Fruit fly (Drosophila melanogaster): ENCODE results near the gene CG7290.

Gene CG7290

DNA sequence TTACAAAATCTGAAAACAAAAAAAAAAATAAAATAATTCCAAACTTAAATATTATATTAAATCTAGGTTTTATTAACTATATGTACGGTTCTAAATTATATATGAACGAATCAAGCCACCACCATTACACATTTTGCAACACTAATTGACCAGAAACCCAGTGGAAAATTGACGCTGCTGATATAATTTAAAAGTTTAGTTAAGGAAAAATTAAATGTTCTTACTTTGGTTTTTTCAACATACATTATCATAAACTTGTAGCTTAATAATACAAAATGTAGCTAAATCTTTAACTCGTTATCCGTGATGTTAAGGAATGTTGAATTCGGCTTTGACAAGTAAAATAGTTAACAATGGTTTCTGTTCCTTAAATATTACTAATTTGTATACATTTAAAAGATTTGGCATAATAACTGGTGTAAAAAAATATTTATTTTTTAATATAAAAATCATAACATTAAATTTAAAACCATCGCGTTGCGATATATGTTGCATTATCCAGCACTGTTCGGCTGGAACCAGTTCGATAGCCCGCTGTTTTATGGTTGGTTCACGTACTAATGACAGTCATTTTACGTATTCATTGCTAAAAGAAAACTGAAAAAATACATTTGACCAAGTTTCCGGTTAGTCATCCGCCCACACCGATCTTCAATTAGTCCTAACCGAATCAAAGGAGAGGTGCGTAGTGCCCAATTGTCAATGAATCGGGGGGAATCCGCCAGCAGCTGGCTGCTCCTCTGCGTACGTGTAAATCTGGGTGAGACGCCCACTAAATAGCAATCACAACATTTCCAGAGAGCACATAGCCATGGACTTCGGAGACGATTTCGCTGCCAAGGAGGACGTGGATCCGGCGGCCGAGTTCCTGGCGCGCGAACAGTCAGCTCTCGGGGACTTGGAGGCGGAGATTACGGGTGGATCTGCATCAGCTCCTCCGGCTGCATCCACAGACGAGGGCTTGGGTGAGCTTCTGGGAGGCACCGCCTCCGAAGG lies 36.4 kb upstream of the CG7290 start (continued):
- TF ChIP-seq chn (GFP tag; optimal IDR thresholded peaks at IDR 0.05) (no peak), CG4424 (GFP tag; optimal IDR thresholded peaks at IDR 0.05) (peak; percentile 62), CG12659 (GFP tag; optimal IDR thresholded peaks at IDR 0.05) (peak; percentile 72), CG13123 (GFP tag; optimal IDR thresholded peaks at IDR 0.05) (peak; percentile 4), NfI (GFP tag; optimal IDR thresholded peaks at IDR 0.05) (peak; percentile 71), lov (optimal IDR thresholded peaks at IDR 0.05) (no peak), lov (GFP tag; IDR thresholded peaks at IDR 0.05) (0 out of 3 replicates have a peak, but pooled peaks have one; percentile 42), gsb (GFP tag; IDR thresholded peaks at IDR 0.05) (0 out of 2 replicates have a peak, but pooled peaks have one; percentile 5), CG11247 (GFP tag; IDR thresholded peaks at IDR 0.05) (peak; percentile 60), Rx (GFP tag; IDR thresholded peaks at IDR 0.05) (0 out of 2 replicates have a peak, but pooled peaks have one; percentile 23), CG1529 (GFP tag; optimal IDR thresholded peaks at IDR 0.05) (peak; percentile 3), D19B (GFP tag; optimal IDR thresholded peaks at IDR 0.05) (peak; percentile 44), cg (GFP tag; optimal IDR thresholded peaks at IDR 0.05) (no peak), CG4282 (GFP tag; optimal IDR thresholded peaks at IDR 0.05) (no peak), CG8944 (GFP tag; optimal IDR thresholded peaks at IDR 0.05) (peak; percentile 11), CG18619 (GFP tag; optimal IDR thresholded peaks at IDR 0.05) (peak; percentile 53), sc (optimal IDR thresholded peaks at IDR 0.05) (no peak), sc (GFP tag; optimal IDR thresholded peaks at IDR 0.05) (peak; percentile 34), CG33557 (GFP tag; optimal IDR thresholded peaks at IDR 0.05) (peak; percentile 39), CG33213 (GFP tag; optimal IDR thresholded peaks at IDR 0.05) (no peak), az2 (GFP tag; optimal IDR thresholded peaks at IDR 0.05) (peak; percentile 27), Hey (tag; optimal IDR thresholded peaks at IDR 0.05) (no peak), CG3838 (GFP tag; optimal IDR thresholded peaks at IDR 0.05) (no peak), dmrt11E (tag; optimal IDR thresholded peaks at IDR 0.05) (peak; percentile 30), cato (GFP tag; optimal IDR thresholded peaks at IDR 0.05; ENCODE audit: borderline replicate concordance) (no peak), CG32532 (GFP tag; IDR thresholded peaks at IDR 0.05) (peak; percentile 46), CG14965 (GFP tag; optimal IDR thresholded peaks at IDR 0.05; ENCODE audit: borderline replicate concordance) (no peak), CG34422 (GFP tag; IDR thresholded peaks at IDR 0.05) (peak; percentile 80), B-H1 (GFP tag; IDR thresholded peaks at IDR 0.05) (no peak; the same call in 1 of the 3 replicates), E2f2 (GFP tag; IDR thresholded peaks at IDR 0.05) (peak; percentile 39; the same call in 1 of the 2 replicates), Max (GFP tag; optimal IDR thresholded peaks at IDR 0.05) (peak; percentile 33), Oli (tag; optimal IDR thresholded peaks at IDR 0.05) (peak; percentile 58), Nf-YA (GFP tag; IDR thresholded peaks at IDR 0.05) (0 out of 2 replicates have a peak, but pooled peaks have one; percentile 5), CG8765 (GFP tag; IDR thresholded peaks at IDR 0.05) (peak; percentile 47; the same call in 1 of the 2 replicates), NK7.1 (GFP tag; optimal IDR thresholded peaks at IDR 0.05) (no peak)

DNA sequence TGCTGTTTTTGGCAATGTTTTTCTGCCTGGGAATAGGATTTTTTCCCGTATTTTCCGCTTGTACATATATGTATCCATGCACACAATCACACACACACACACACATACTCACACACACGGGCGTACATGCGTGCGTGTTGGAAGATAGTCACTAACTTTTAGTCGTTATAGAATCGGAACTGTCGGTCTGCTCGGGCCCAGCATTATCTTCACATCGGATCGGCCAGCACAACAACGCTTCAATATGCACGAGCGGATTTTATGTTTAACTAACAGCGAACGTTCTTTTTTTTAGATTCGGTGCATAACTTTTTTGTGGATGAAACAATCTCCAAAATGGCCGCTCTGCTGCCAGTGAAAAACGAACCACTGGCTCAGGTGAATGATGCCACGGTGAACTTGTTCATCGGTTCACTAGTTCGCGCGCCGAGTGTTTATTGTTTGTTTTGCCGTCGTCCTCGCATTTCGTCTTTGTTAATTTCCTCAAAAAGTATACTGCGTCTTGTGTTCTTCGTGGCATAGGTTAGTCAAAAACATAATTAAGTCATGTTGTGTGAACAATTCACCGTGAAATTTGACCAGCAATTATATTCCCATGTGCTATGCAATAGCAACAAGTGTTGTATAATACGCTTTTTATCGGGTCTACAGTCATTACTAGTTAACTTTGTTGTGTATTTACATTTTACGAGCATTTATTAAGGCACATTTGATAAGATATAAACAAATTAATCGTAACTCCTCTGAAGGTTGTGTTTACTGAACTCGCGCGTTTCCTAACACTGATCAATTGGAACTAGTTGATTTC lies 35.5 kb upstream of the CG7290 start, which contains the start of the genes CG6951 and CG17233:
TSS of gene CG6951 (plus strand) at position 105 of the 808 bp plus-strand sequence.
TSS of gene CG17233 (minus strand) at position 741 of the 808 bp plus-strand sequence.
- TF ChIP-seq CG4707 (GFP tag; optimal IDR thresholded peaks at IDR 0.05) (no peak), D (optimal IDR thresholded peaks at IDR 0.05) (no peak), D (GFP tag; optimal IDR thresholded peaks at IDR 0.05) (no peak), CG4282 (GFP tag; optimal IDR thresholded peaks at IDR 0.05) (no peak), Optix (GFP tag; IDR thresholded peaks at IDR 0.05) (no peak), CG9817 (tag; optimal IDR thresholded peaks at IDR 0.05) (no peak), CG6254 (GFP tag; optimal IDR thresholded peaks at IDR 0.05) (no peak), inv (GFP tag; IDR thresholded peaks at IDR 0.05; ENCODE audit: partially characterized antibody) (peak; percentile 32; the same call in 1 of the 2 replicates), ATbp (GFP tag; optimal IDR thresholded peaks at IDR 0.05) (no peak), Atf3 (GFP tag; optimal IDR thresholded peaks at IDR 0.05) (no peak), cg (GFP tag; optimal IDR thresholded peaks at IDR 0.05) (peak; percentile 96), CG31388 (GFP tag; optimal IDR thresholded peaks at IDR 0.05) (no peak), CG7357 (GFP tag; IDR thresholded peaks at IDR 0.05) (no peak), eve (GFP tag; optimal IDR thresholded peaks at IDR 0.05) (no peak), CG32767 (GFP tag; IDR thresholded peaks at IDR 0.05) (peak; percentile 70; the same call in 1 of the 2 replicates)

All from whole organism, embryonic.